Fruit fly (Drosophila melanogaster): ENCODE data around the gene Trc8.

The Trc8 gene

dm6 chr3R:29457779-29458382 is 45.7 kb downstream of the Trc8 start:
- TF ChIP-seq sv (GFP tag; optimal IDR thresholded peaks at IDR 0.05) (no peak), pan (optimal IDR thresholded peaks at IDR 0.05) (peak; percentile 19)

dm6 chr3R:29457215-29457614 is 46.4 kb downstream of the Trc8 start:
- TF ChIP-seq Vsx2 (GFP tag; optimal IDR thresholded peaks at IDR 0.05; ENCODE audit: partially characterized antibody) (peak; percentile 21), Mio (GFP tag; optimal IDR thresholded peaks at IDR 0.05) (no peak)

- TF ChIP-seq Abd-B (GFP tag; optimal IDR thresholded peaks at IDR 0.05) = no peak
- no peak for TF ChIP-seq dmrt93B (GFP tag; optimal IDR thresholded peaks at IDR 0.05)
- no peak for TF ChIP-seq Hnf4 (GFP tag; optimal IDR thresholded peaks at IDR 0.05)
- TF ChIP-seq Rel (GFP tag; optimal IDR thresholded peaks at IDR 0.05) = no peak
- no peak for TF ChIP-seq Rel (tag; optimal IDR thresholded peaks at IDR 0.05)
- TF ChIP-seq CrebA (GFP tag; optimal IDR thresholded peaks at IDR 0.05; ENCODE audit: borderline replicate concordance) = no peak
- TF ChIP-seq Dif (GFP tag; optimal IDR thresholded peaks at IDR 0.05; ENCODE audit: partially characterized antibody) = no peak
- no peak for TF ChIP-seq Hr78 (GFP tag; optimal IDR thresholded peaks at IDR 0.05)
- TF ChIP-seq foxo (GFP tag; optimal IDR thresholded peaks at IDR 0.05) = no peak
- TF ChIP-seq dl (GFP tag; optimal IDR thresholded peaks at IDR 0.05; ENCODE audit: insufficient read depth in 1 of 2, partially characterized antibody in 2 of 2) = no peak
- TF ChIP-seq Sp1 (GFP tag; optimal IDR thresholded peaks at IDR 0.05) = no peak
- no peak for TF ChIP-seq tai (GFP tag; optimal IDR thresholded peaks at IDR 0.05)
- no peak for TF ChIP-seq sv (GFP tag; optimal IDR thresholded peaks at IDR 0.05)
- TF ChIP-seq N (GFP tag; optimal IDR thresholded peaks at IDR 0.05) = no peak
- no peak for TF ChIP-seq sage (GFP tag; optimal IDR thresholded peaks at IDR 0.05)
- TF ChIP-seq woc (GFP tag; optimal IDR thresholded peaks at IDR 0.05) = no peak
- no peak for TF ChIP-seq Myc (optimal IDR thresholded peaks at IDR 0.05)
- TF ChIP-seq ey (GFP tag; optimal IDR thresholded peaks at IDR 0.05) = no peak
- TF ChIP-seq lola (GFP tag; optimal IDR thresholded peaks at IDR 0.05) = no peak
- no peak for TF ChIP-seq Vsx2 (GFP tag; optimal IDR thresholded peaks at IDR 0.05; ENCODE audit: partially characterized antibody)
- no peak for TF ChIP-seq br (GFP tag; optimal IDR thresholded peaks at IDR 0.05)
Observed at dm6 chr3R:29450333-29450732, 53.3 kb downstream of the Trc8 start.
